Worm (Caenorhabditis elegans) whole organism, young adult: ENCODE data around the gene R151.10.

Experiments
- B0336.3 ChIP-seq: fragments of 200-800 bp; sonication (Bioruptor generic); IDR thresholded peaks from 2 replicates; pipeline ENCODE4 v1.3.6; 2022; ENCODE audit warnings: missing genetic modification characterization, missing compliant biosample characterization
- C17E4.6 ChIP-seq: fragments of 200-800 bp; sonication (Bioruptor generic); IDR thresholded peaks from 2 replicates; pipeline ENCODE4 v1.3.6; 2022; ENCODE audit warnings: missing genetic modification reagents, missing genetic modification characterization, missing compliant biosample characterization
- D2030.7 ChIP-seq: fragments of 200-800 bp; sonication (Bioruptor generic); IDR thresholded peaks from 2 replicates; pipeline ENCODE4 v1.3.6; 2022; ENCODE audit warnings: missing genetic modification reagents, missing genetic modification characterization, missing compliant biosample characterization
- F23B12.7 ChIP-seq: sonication (generic microtip); optimal IDR thresholded peaks from 2 replicates; lab custom pipeline; 2017; ENCODE audit warnings: missing genetic modification characterization, mild to moderate bottlenecking, missing compliant biosample characterization, antibody characterized with exemption, moderate library complexity; ENCODE audit not compliant: insufficient read depth
- F39B2.1 ChIP-seq: fragments of 200-800 bp; sonication (Bioruptor generic); IDR thresholded peaks from 2 replicates; pipeline ENCODE4 v1.3.6; 2022; ENCODE audit warnings: missing genetic modification reagents, missing genetic modification characterization, missing compliant biosample characterization
- F57C9.4 ChIP-seq: sonication (generic microtip); optimal IDR thresholded peaks from 2 replicates; lab custom pipeline; 2017; ENCODE audit warnings: mild to moderate bottlenecking, missing genetic modification characterization, missing compliant biosample characterization
- Y53F4B.3 ChIP-seq: fragments of 200-800 bp; sonication (Bioruptor generic); IDR thresholded peaks from 2 replicates; pipeline ENCODE4 v1.3.6; 2022; ENCODE audit warnings: missing genetic modification reagents, missing genetic modification characterization, missing compliant biosample characterization
- Y67H2A.10 ChIP-seq: fragments of 200-800 bp; sonication (Bioruptor generic); conservative IDR thresholded peaks from 2 replicates; pipeline ENCODE4 v1.3.6; 2022; ENCODE audit warnings: missing genetic modification reagents, missing genetic modification characterization, missing compliant biosample characterization
- ama-1 ChIP-seq, 3 experiments: fragments of 150-350 bp in 1 of 3; sonication (generic microtip) in 2 of 3; optimal IDR thresholded peaks; 2 replicates each; lab custom pipeline; 2014 to 2018; ENCODE audit warnings: missing biosample characterization in 2 of 3, missing genetic modification characterization in 2 of 3, missing genetic modification reagents in 2 of 3
- aptf-3 ChIP-seq: fragments of 200-800 bp; sonication (Bioruptor generic); IDR thresholded peaks from 2 replicates; pipeline ENCODE4 v1.3.6; 2022; ENCODE audit warnings: missing genetic modification characterization, missing compliant biosample characterization
- attf-3 ChIP-seq: fragments of 200-800 bp; sonication (Bioruptor generic); conservative IDR thresholded peaks from 2 replicates; pipeline ENCODE4 v1.3.6; 2022; ENCODE audit warnings: missing genetic modification reagents, missing genetic modification characterization, missing compliant biosample characterization
- attf-5 ChIP-seq: fragments of 200-800 bp; sonication (Bioruptor generic); optimal IDR thresholded peaks from 2 replicates; lab custom pipeline; 2018; ENCODE audit warnings: mild to moderate bottlenecking, missing genetic modification characterization, missing compliant biosample characterization
- attf-6 ChIP-seq: fragments of 200-800 bp; sonication (Bioruptor generic); IDR thresholded peaks from 2 replicates; pipeline ENCODE4 v1.3.6; 2022; ENCODE audit warnings: missing genetic modification reagents, missing genetic modification characterization, missing compliant biosample characterization
- bed-1 ChIP-seq: fragments of 200-800 bp; sonication (Bioruptor generic); IDR thresholded peaks from 2 replicates; pipeline ENCODE4 v1.3.6; 2022; ENCODE audit warnings: missing genetic modification reagents, missing genetic modification characterization, missing compliant biosample characterization
- cebp-1 ChIP-seq, 2 experiments: fragments of 200-800 bp in 1 of 2; sonication (Bioruptor generic) in 1 of 2; sonication (generic microtip) in 1 of 2; IDR thresholded peaks in 1 of 2; optimal IDR thresholded peaks in 1 of 2; 2 replicates each; pipeline versions ENCODE4 v1.3.6 to Lab custom; 2017 to 2022; ENCODE audit warnings: missing compliant biosample characterization in 2 of 2, missing genetic modification characterization in 2 of 2, mild to moderate bottlenecking in 1 of 2, missing genetic modification reagents in 1 of 2, moderate library complexity in 1 of 2
- ceh-100 ChIP-seq: fragments of 200-800 bp; sonication (Bioruptor generic); IDR thresholded peaks from 2 replicates; pipeline ENCODE4 v1.3.6; 2022; ENCODE audit warnings: missing genetic modification reagents, missing genetic modification characterization, missing compliant biosample characterization
- ceh-27 ChIP-seq: fragments of 200-800 bp; sonication (Bioruptor generic); optimal IDR thresholded peaks from 2 replicates; lab custom pipeline; 2018; ENCODE audit warnings: mild to moderate bottlenecking, missing genetic modification characterization, moderate library complexity, missing compliant biosample characterization
- ceh-40 ChIP-seq: fragments of 200-800 bp; sonication (Bioruptor generic); IDR thresholded peaks from 2 replicates; pipeline ENCODE4 v1.3.6; 2022; ENCODE audit warnings: missing genetic modification characterization, missing compliant biosample characterization
- dpff-1 ChIP-seq: sonication (generic microtip); optimal IDR thresholded peaks from 2 replicates; lab custom pipeline; 2017; ENCODE audit warnings: mild to moderate bottlenecking, missing genetic modification characterization, missing compliant biosample characterization
- egl-18 ChIP-seq: fragments of 200-800 bp; sonication (Bioruptor generic); IDR thresholded peaks from 2 replicates; pipeline ENCODE4 v1.3.6; 2022; ENCODE audit warnings: missing genetic modification reagents, missing genetic modification characterization, missing compliant biosample characterization
- egrh-3 ChIP-seq: fragments of 200-800 bp; sonication (Bioruptor generic); IDR thresholded peaks from 2 replicates; pipeline ENCODE4 v1.3.6; 2022; ENCODE audit warnings: missing genetic modification reagents, missing genetic modification characterization, missing compliant biosample characterization
- hlh-12 ChIP-seq: sonication (generic microtip); optimal IDR thresholded peaks from 2 replicates; lab custom pipeline; 2016; ENCODE audit warnings: missing genetic modification characterization, missing compliant biosample characterization
- hlh-26 ChIP-seq: fragments of 200-800 bp; sonication (Bioruptor generic); conservative IDR thresholded peaks from 2 replicates; pipeline ENCODE4 v1.3.6; 2022; ENCODE audit warnings: missing genetic modification reagents, missing genetic modification characterization, missing compliant biosample characterization
- hmg-20 ChIP-seq: fragments of 200-800 bp; sonication (Bioruptor generic); IDR thresholded peaks from 2 replicates; pipeline ENCODE4 v1.3.6; 2022; ENCODE audit warnings: missing genetic modification reagents, missing genetic modification characterization, missing compliant biosample characterization
- hrde-1 ChIP-seq: sonication (generic microtip); optimal IDR thresholded peaks from 2 replicates; lab custom pipeline; 2016; ENCODE audit warnings: missing genetic modification characterization, mild to moderate bottlenecking, missing compliant biosample characterization, moderate library complexity, missing genotype, missing genetic modification reagents, borderline replicate concordance
- let-526 ChIP-seq: fragments of 200-800 bp; sonication (Bioruptor generic); IDR thresholded peaks from 2 replicates; pipeline ENCODE4 v1.3.6; 2022; ENCODE audit warnings: missing genetic modification reagents, missing genetic modification characterization, missing compliant biosample characterization
- lin-35 ChIP-seq, 3 experiments: fragments of 150-350 bp in 2 of 3; sonication (generic microtip) in 1 of 3; optimal IDR thresholded peaks; 2 replicates each; lab custom pipeline; 2014 to 2018; ENCODE audit warnings: missing biosample characterization in 3 of 3, missing genetic modification characterization in 3 of 3, missing genetic modification reagents in 3 of 3
- lir-1 ChIP-seq: fragments of 200-800 bp; sonication (Bioruptor generic); conservative IDR thresholded peaks from 2 replicates; pipeline ENCODE4 v1.3.6; 2022; ENCODE audit warnings: missing genetic modification reagents, missing genetic modification characterization, missing compliant biosample characterization
- madf-3 ChIP-seq: fragments of 200-800 bp; sonication (Bioruptor generic); IDR thresholded peaks from 2 replicates; pipeline ENCODE4 v1.3.6; 2022; ENCODE audit warnings: missing genetic modification reagents, missing genetic modification characterization, missing compliant biosample characterization
- mcd-1 ChIP-seq: fragments of 200-800 bp; sonication (Bioruptor generic); IDR thresholded peaks from 2 replicates; pipeline ENCODE4 v1.3.6; 2022; ENCODE audit warnings: missing genetic modification reagents, missing genetic modification characterization, missing compliant biosample characterization
- mes-4 ChIP-seq: sonication (generic microtip); optimal IDR thresholded peaks from 2 replicates; lab custom pipeline; 2016; ENCODE audit warnings: missing genotype, missing genetic modification characterization, missing compliant biosample characterization
- nfya-1 ChIP-seq: sonication (generic microtip); optimal IDR thresholded peaks from 2 replicates; lab custom pipeline; 2017; ENCODE audit warnings: antibody characterized with exemption, missing compliant biosample characterization, missing genetic modification characterization, borderline replicate concordance; ENCODE audit not compliant: insufficient read depth
- nfya-2 ChIP-seq: fragments of 200-800 bp; sonication (Bioruptor generic); IDR thresholded peaks from 2 replicates; pipeline ENCODE4 v1.3.6; 2022; ENCODE audit warnings: missing genetic modification reagents, missing genetic modification characterization, missing compliant biosample characterization
- nhr-27 ChIP-seq: fragments of 200-800 bp; sonication (Bioruptor generic); optimal IDR thresholded peaks from 2 replicates; lab custom pipeline; 2018; ENCODE audit warnings: mild to moderate bottlenecking, missing genetic modification characterization, moderate library complexity, missing compliant biosample characterization
- pbrm-1 ChIP-seq: fragments of 200-800 bp; sonication (Bioruptor generic); IDR thresholded peaks from 2 replicates; pipeline ENCODE4 v1.3.6; 2022; ENCODE audit warnings: missing genetic modification reagents, missing genetic modification characterization, missing compliant biosample characterization
- pha-4 ChIP-seq: fragments of 150-350 bp; sonication (generic microtip); optimal IDR thresholded peaks from 2 replicates; lab custom pipeline; 2014; ENCODE audit warnings: missing biosample characterization, missing genetic modification reagents, missing genetic modification characterization
- rec-8 ChIP-seq, 2 experiments: sonication (generic microtip); optimal IDR thresholded peaks; 2 replicates each; lab custom pipeline; 2016; ENCODE audit warnings: mild to moderate bottlenecking in 2 of 2, missing genetic modification characterization in 2 of 2, missing genetic modification reagents in 2 of 2, missing genotype in 2 of 2, missing biosample characterization in 1 of 2, missing compliant biosample characterization in 1 of 2, moderate library complexity in 1 of 2
- rpc-1 ChIP-seq, 2 experiments: fragments of 150-350 bp in 1 of 2; sonication (generic microtip) in 1 of 2; optimal IDR thresholded peaks; 2 replicates each; lab custom pipeline; 2014 to 2018; ENCODE audit warnings: missing biosample characterization in 1 of 2, missing genetic modification characterization in 1 of 2, missing genetic modification reagents in 1 of 2, missing genotype in 1 of 2
- sea-2 ChIP-seq: fragments of 200-800 bp; sonication (Bioruptor generic); IDR thresholded peaks from 2 replicates; pipeline ENCODE4 v1.3.6; 2022; ENCODE audit warnings: missing genetic modification characterization, missing compliant biosample characterization
- snpc-1.1 ChIP-seq: sonication (generic microtip); optimal IDR thresholded peaks from 2 replicates; lab custom pipeline; 2017; ENCODE audit warnings: missing genetic modification characterization, mild to moderate bottlenecking, missing compliant biosample characterization, antibody characterized with exemption, moderate library complexity, missing genotype, missing genetic modification reagents; ENCODE audit not compliant: insufficient read depth
- tbx-9 ChIP-seq: sonication (generic microtip); optimal IDR thresholded peaks from 2 replicates; lab custom pipeline; 2016; ENCODE audit warnings: borderline replicate concordance, missing genetic modification characterization, inconsistent platforms, missing compliant biosample characterization
- unc-62 ChIP-seq: fragments of 150-350 bp; optimal IDR thresholded peaks from 2 replicates; lab custom pipeline; 2014; ENCODE audit warnings: missing biosample characterization, missing genetic modification reagents, missing genetic modification characterization
- zfh-2 ChIP-seq: fragments of 200-800 bp; sonication (Bioruptor generic); conservative IDR thresholded peaks from 2 replicates; pipeline ENCODE4 v1.3.6; 2022; ENCODE audit warnings: missing genetic modification reagents, missing genetic modification characterization, missing compliant biosample characterization
- ztf-22 ChIP-seq: fragments of 200-800 bp; sonication (Bioruptor generic); optimal IDR thresholded peaks from 2 replicates; lab custom pipeline; 2018; ENCODE audit warnings: mild to moderate bottlenecking, missing genetic modification characterization, moderate library complexity, missing compliant biosample characterization

The R151.10 gene

DNA sequence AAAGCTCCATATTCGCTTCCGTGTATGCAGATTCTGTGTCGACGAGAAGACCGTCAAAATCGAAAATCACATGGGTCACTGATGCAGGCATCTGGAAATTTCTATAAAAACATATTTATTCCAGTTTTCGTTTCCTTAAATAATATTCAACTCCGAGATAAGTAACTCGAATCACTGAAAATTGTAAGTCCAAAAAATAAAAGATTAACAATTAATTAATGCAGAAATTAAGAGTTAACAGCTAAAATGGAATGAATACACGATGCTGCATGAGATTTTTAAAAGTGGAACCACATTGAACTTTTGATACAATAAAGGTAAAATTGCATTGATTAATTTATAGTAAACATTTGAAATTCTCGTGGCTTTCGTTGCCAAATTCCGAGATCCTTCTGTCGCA lies at the start of gene R151.10:
Gene R151.10, minus strand, starts transcription at position 101 of the 400 bp plus-strand sequence.
- TF ChIP-seq let-526 = no peak
- no peak for TF ChIP-seq aptf-3 (GFP tag; lab: Robert Waterston, UW)
- no peak for TF ChIP-seq ztf-22 (GFP tag; lab: Kevin White, UChicago)
- TF ChIP-seq mcd-1 = no peak
- TF ChIP-seq F39B2.1 (GFP tag; lab: Robert Waterston, UW) = no peak
- no peak for TF ChIP-seq attf-5 (GFP tag; lab: Kevin White, UChicago)
- no peak for TF ChIP-seq hmg-20 (GFP tag; lab: Robert Waterston, UW)
- TF ChIP-seq ceh-100 (GFP tag; lab: Robert Waterston, UW) = no peak

DNA sequence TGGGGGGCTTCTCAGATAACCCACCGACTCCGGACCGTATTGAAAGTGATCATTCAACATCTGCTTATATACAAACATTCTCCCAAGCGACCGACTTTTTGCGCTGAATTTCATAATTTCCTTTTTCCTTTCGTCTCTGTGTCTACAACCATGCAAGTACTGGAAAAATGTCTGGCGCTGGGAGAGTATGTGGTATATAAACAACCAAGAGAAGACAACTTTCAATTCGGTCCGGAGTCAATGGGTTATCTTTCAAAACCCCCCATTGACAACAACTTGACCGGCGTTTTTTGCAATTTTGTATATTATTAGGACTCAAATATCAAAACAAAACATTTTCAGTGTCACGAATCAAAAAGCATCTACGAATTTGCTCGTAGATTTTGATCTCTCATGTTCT lies 47.8 kb upstream of the R151.10 start:
- TF ChIP-seq let-526 = no peak
- TF ChIP-seq Y67H2A.10 (GFP tag; lab: Robert Waterston, UW) = no peak
- TF ChIP-seq pha-4 (tag; lab: Kevin White, UChicago) = no peak
- no peak for TF ChIP-seq hrde-1
- TF ChIP-seq lir-1 (GFP tag; lab: Robert Waterston, UW) = no peak
- no peak for TF ChIP-seq ama-1 (optimal IDR thresholded peaks at IDR 0.05; lab: Kevin White, UChicago)
- TF ChIP-seq ama-1 (GFP tag; optimal IDR thresholded peaks at IDR 0.05; lab: Kevin White, UChicago) = no peak
- peak in 1 of 3 experiments; percentile 67 for TF ChIP-seq lin-35 (GFP tag; optimal IDR thresholded peaks at IDR 0.05; lab: Kevin White, UChicago)
- peak; percentile 92 for TF ChIP-seq cebp-1 (GFP tag; IDR thresholded peaks at IDR 0.05; lab: Robert Waterston, UW)
- peak; percentile 98 for TF ChIP-seq cebp-1 (tag; optimal IDR thresholded peaks at IDR 0.05; lab: Kevin White, UChicago)
- 0 out of 2 replicates have a peak, but pooled peaks have one; percentile 32 for TF ChIP-seq hmg-20 (GFP tag; lab: Robert Waterston, UW)
- peak; percentile 58; the same call in 1 of the 2 replicates for TF ChIP-seq pbrm-1 (GFP tag; lab: Robert Waterston, UW)
- TF ChIP-seq rec-8 (tag; optimal IDR thresholded peaks at IDR 0.05; lab: Kevin White, UChicago) = peak in 1 of 2 experiments; percentile 6
- TF ChIP-seq ceh-100 (GFP tag; lab: Robert Waterston, UW) = 0 out of 2 replicates have a peak, but pooled peaks have one; percentile 42
- TF ChIP-seq attf-6 = no peak
- no peak for TF ChIP-seq egrh-3 (GFP tag; lab: Robert Waterston, UW)
- TF ChIP-seq bed-1 = no peak
- no peak for TF ChIP-seq hlh-26
- peak; percentile 88 for TF ChIP-seq B0336.3
- TF ChIP-seq tbx-9 (tag; lab: Kevin White, UChicago) = no peak
- no peak for TF ChIP-seq D2030.7
- no peak for TF ChIP-seq madf-3 (GFP tag; lab: Robert Waterston, UW)
- TF ChIP-seq F23B12.7 = peak; percentile 41
- no peak for TF ChIP-seq C17E4.6 (GFP tag; lab: Robert Waterston, UW)
- no peak for TF ChIP-seq mes-4
- TF ChIP-seq nhr-27 (tag; lab: Kevin White, UChicago) = peak; percentile 30
- TF ChIP-seq hlh-12 (tag; lab: Kevin White, UChicago) = no peak
- TF ChIP-seq Y53F4B.3 = no peak
- no peak for TF ChIP-seq sea-2 (GFP tag; lab: Robert Waterston, UW)
- TF ChIP-seq dpff-1 = peak; percentile 18
- no peak for TF ChIP-seq zfh-2 (GFP tag; lab: Robert Waterston, UW)
- TF ChIP-seq nfya-2 (GFP tag; lab: Robert Waterston, UW) = no peak
- TF ChIP-seq F57C9.4 = no peak
- TF ChIP-seq egl-18 (GFP tag; lab: Robert Waterston, UW) = no peak
- peak; percentile 72 for TF ChIP-seq ceh-27 (GFP tag; lab: Kevin White, UChicago)
- no peak for TF ChIP-seq nfya-1 (tag; lab: Kevin White, UChicago)
- TF ChIP-seq attf-3 (GFP tag; lab: Robert Waterston, UW) = peak; percentile 46; the same call in 1 of the 2 replicates
- TF ChIP-seq ceh-40 (GFP tag; lab: Robert Waterston, UW) = no peak
- TF ChIP-seq snpc-1.1 (tag; lab: Kevin White, UChicago) = peak; percentile 73
- no peak for TF ChIP-seq unc-62 (GFP tag; lab: Kevin White, UChicago)
- TF ChIP-seq rpc-1 (optimal IDR thresholded peaks at IDR 0.05; lab: Kevin White, UChicago) = peak; percentile 70
- peak; percentile 64 for TF ChIP-seq rpc-1 (tag; optimal IDR thresholded peaks at IDR 0.05; lab: Kevin White, UChicago)
